Fruit fly (Drosophila melanogaster): ENCODE data around the gene Brd7-9.

Gene Brd7-9

dm6 chr2L:7809699-7810088 lies 27.0 kb downstream of the Brd7-9 start (continued):
- TF ChIP-seq Sox14 (GFP tag; optimal IDR thresholded peaks at IDR 0.05) (peak; percentile 35), acj6 (GFP tag; optimal IDR thresholded peaks at IDR 0.05) (no peak), Ets21C (GFP tag; optimal IDR thresholded peaks at IDR 0.05) (no peak), CG16779 (tag; optimal IDR thresholded peaks at IDR 0.05) (no peak), fd85E (GFP tag; optimal IDR thresholded peaks at IDR 0.05) (no peak), CG10669 (GFP tag; optimal IDR thresholded peaks at IDR 0.05) (no peak), CG4318 (GFP tag; optimal IDR thresholded peaks at IDR 0.05) (no peak), CG6163 (GFP tag; IDR thresholded peaks at IDR 0.05) (no peak; the same call in 2 of the 3 replicates), svp (GFP tag) (no peak), Hr39 (GFP tag; optimal IDR thresholded peaks at IDR 0.05) (no peak), vri (GFP tag; optimal IDR thresholded peaks at IDR 0.05) (peak; percentile 76), Hr4 (GFP tag; optimal IDR thresholded peaks at IDR 0.05) (no peak), Hr38 (GFP tag; optimal IDR thresholded peaks at IDR 0.05) (no peak), CG6276 (GFP tag; optimal IDR thresholded peaks at IDR 0.05) (no peak), eg (GFP tag; IDR thresholded peaks at IDR 0.05) (peak; percentile 44; the same call in 2 of the 3 replicates), salr (GFP tag; optimal IDR thresholded peaks at IDR 0.05) (no peak), CG6792 (GFP tag; optimal IDR thresholded peaks at IDR 0.05) (no peak), Ets96B (tag; optimal IDR thresholded peaks at IDR 0.05) (no peak), cyc (GFP tag; optimal IDR thresholded peaks at IDR 0.05) (no peak), OdsH (GFP tag; optimal IDR thresholded peaks at IDR 0.05) (no peak), dsx (GFP tag; optimal IDR thresholded peaks at IDR 0.05; ENCODE audit: poor library complexity, severe bottlenecking) (no peak), CG3032 (tag; optimal IDR thresholded peaks at IDR 0.05) (peak; percentile 11)

dm6 chr2L:7810519-7810918 lies 27.9 kb downstream of the Brd7-9 start, which contains the start of gene Cdc14:
Gene Cdc14 (minus strand): TSS chr2L:7810703.
- TF ChIP-seq Sox15 (GFP tag; optimal IDR thresholded peaks at IDR 0.05) (no peak), CG9139 (GFP tag; optimal IDR thresholded peaks at IDR 0.05) (peak; percentile 10), dsx (GFP tag; optimal IDR thresholded peaks at IDR 0.05; ENCODE audit: poor library complexity, severe bottlenecking) (peak; percentile 1), Sox102F (GFP tag; optimal IDR thresholded peaks at IDR 0.05) (peak; percentile 51), pdm3 (GFP tag; optimal IDR thresholded peaks at IDR 0.05) (no peak), CG3919 (GFP tag; optimal IDR thresholded peaks at IDR 0.05) (peak; percentile 29), CG6163 (GFP tag; IDR thresholded peaks at IDR 0.05) (peak; percentile 43; the same call in 2 of the 3 replicates), CG6854 (GFP tag; optimal IDR thresholded peaks at IDR 0.05) (peak; percentile 9), CG1621 (tag; optimal IDR thresholded peaks at IDR 0.05) (peak; percentile 95)

- TF ChIP-seq Sox102F (GFP tag; optimal IDR thresholded peaks at IDR 0.05) (no peak), fkh (GFP tag; optimal IDR thresholded peaks at IDR 0.05) (peak; percentile 31), CG6276 (GFP tag; optimal IDR thresholded peaks at IDR 0.05) (peak; percentile 43), salr (GFP tag; optimal IDR thresholded peaks at IDR 0.05) (no peak), CG7368 (GFP tag; optimal IDR thresholded peaks at IDR 0.05) (no peak), CG6808 (GFP tag; optimal IDR thresholded peaks at IDR 0.05) (peak; percentile 2), CG11902 (GFP tag; optimal IDR thresholded peaks at IDR 0.05) (no peak), CG6854 (GFP tag; optimal IDR thresholded peaks at IDR 0.05) (peak; percentile 39), eg (GFP tag; IDR thresholded peaks at IDR 0.05) (0 out of 3 replicates have a peak, but pooled peaks have one; percentile 40), Lpt (GFP tag; optimal IDR thresholded peaks at IDR 0.05) (peak; percentile 44), lz (GFP tag; optimal IDR thresholded peaks at IDR 0.05) (no peak), CG34406 (GFP tag; optimal IDR thresholded peaks at IDR 0.05) (no peak), ss (GFP tag; optimal IDR thresholded peaks at IDR 0.05) (peak; percentile 21 to 51), CG8319 (GFP tag; optimal IDR thresholded peaks at IDR 0.05) (no peak), CG6163 (GFP tag; IDR thresholded peaks at IDR 0.05) (peak; percentile 64; the same call in 2 of the 3 replicates), Eip75B (GFP tag; optimal IDR thresholded peaks at IDR 0.05) (no peak), Eip93F (GFP tag; optimal IDR thresholded peaks at IDR 0.05) (no peak), CG31627 (GFP tag; optimal IDR thresholded peaks at IDR 0.05) (no peak), Sox15 (GFP tag; optimal IDR thresholded peaks at IDR 0.05) (no peak), dac (GFP tag; optimal IDR thresholded peaks at IDR 0.05) (no peak), CG15336 (GFP tag; IDR thresholded peaks at IDR 0.05) (peak; percentile 45; the same call in 1 of the 2 replicates), OdsH (GFP tag; optimal IDR thresholded peaks at IDR 0.05) (no peak), Met (GFP tag; optimal IDR thresholded peaks at IDR 0.05) (no peak), CG4318 (GFP tag; optimal IDR thresholded peaks at IDR 0.05) (no peak), CG11294 (GFP tag; IDR thresholded peaks at IDR 0.05) (no peak; the same call in 1 of the 2 replicates), net (GFP tag; optimal IDR thresholded peaks at IDR 0.05) (no peak), pdm3 (GFP tag; optimal IDR thresholded peaks at IDR 0.05) (no peak)
Observed at dm6 chr2L:7811249-7812002, 28.8 kb downstream of the Brd7-9 start, which contains the start of gene LanB1. Gene LanB1 (plus strand): TSS chr2L:7811438.

All from whole organism, prepupa.